Worm (Caenorhabditis elegans) whole organism, early embryonic: ENCODE results near the gene dct-19.

Experiments
- ceh-13 ChIP-seq: fragments of 200-800 bp; sonication (Bioruptor generic); optimal IDR thresholded peaks from 2 replicates; lab custom pipeline; 2018; ENCODE audit warnings: mild to moderate bottlenecking, missing genetic modification characterization, missing compliant biosample characterization
- flt-1 ChIP-seq: fragments of 200-800 bp; sonication (Bioruptor generic); IDR thresholded peaks from 2 replicates; pipeline ENCODE4 v1.3.6; 2022; ENCODE audit warnings: missing genetic modification characterization, missing compliant biosample characterization
- hmbx-1 ChIP-seq: sonication (generic microtip); optimal IDR thresholded peaks from 2 replicates; lab custom pipeline; 2016; ENCODE audit warnings: mild to moderate bottlenecking, missing genetic modification characterization, missing compliant biosample characterization
- pes-1 ChIP-seq: fragments of 200-800 bp; sonication (Bioruptor generic); IDR thresholded peaks from 2 replicates; pipeline ENCODE4 v1.3.6; 2022; ENCODE audit warnings: missing genetic modification reagents, missing genetic modification characterization, missing compliant biosample characterization

ce11 chrIV:12969141-12969540, 26.4 kb downstream of the dct-19 start, which contains the start of gene F55G11.2:
- no peak for TF ChIP-seq flt-1 (GFP tag; lab: Robert Waterston, UW)
- TF ChIP-seq ceh-13 (GFP tag; lab: Kevin White, UChicago) = no peak
- no peak for TF ChIP-seq pes-1 (GFP tag; lab: Robert Waterston, UW)
- TF ChIP-seq hmbx-1 (tag; lab: Kevin White, UChicago) = no peak
